Worm (Caenorhabditis elegans) whole organism, late embryonic: ENCODE data around the gene nhr-157.

Experiments used
- C38D4.7 ChIP-seq: fragments of 200-800 bp; sonication (Bioruptor generic); optimal IDR thresholded peaks from 2 replicates; lab custom pipeline; 2018; ENCODE audit warnings: mild to moderate bottlenecking, missing genetic modification characterization, moderate library complexity, missing compliant biosample characterization
- K02D7.2 ChIP-seq: sonication (generic microtip); optimal IDR thresholded peaks from 2 replicates; lab custom pipeline; 2017; ENCODE audit warnings: mild to moderate bottlenecking, missing genetic modification characterization, missing compliant biosample characterization
- K09A11.1 ChIP-seq: sonication (generic microtip); optimal IDR thresholded peaks from 2 replicates; lab custom pipeline; 2017; ENCODE audit warnings: antibody characterized with exemption, mild to moderate bottlenecking, missing genetic modification characterization, missing compliant biosample characterization; ENCODE audit not compliant: insufficient read depth
- T23F11.4 ChIP-seq: fragments of 200-800 bp; sonication (Bioruptor generic); optimal IDR thresholded peaks from 2 replicates; lab custom pipeline; 2018; ENCODE audit warnings: mild to moderate bottlenecking, missing genetic modification characterization, missing compliant biosample characterization
- ceh-19 ChIP-seq: fragments of 200-800 bp; sonication (Bioruptor generic); optimal IDR thresholded peaks from 2 replicates; lab custom pipeline; 2018; ENCODE audit warnings: mild to moderate bottlenecking, missing genetic modification characterization, missing compliant biosample characterization
- ceh-2 ChIP-seq: sonication (generic microtip); optimal IDR thresholded peaks from 2 replicates; lab custom pipeline; 2016; ENCODE audit warnings: missing genotype, missing genetic modification characterization, missing compliant biosample characterization
- ceh-34 ChIP-seq: sonication (generic microtip); optimal IDR thresholded peaks from 2 replicates; lab custom pipeline; 2016; ENCODE audit warnings: mild to moderate bottlenecking, missing genetic modification characterization, missing compliant biosample characterization
- ceh-45 ChIP-seq: fragments of 200-800 bp; sonication (Bioruptor generic); IDR thresholded peaks from 2 replicates; pipeline ENCODE4 v1.3.6; 2022; ENCODE audit warnings: missing genetic modification reagents, missing genetic modification characterization, missing compliant biosample characterization
- ceh-6 ChIP-seq: fragments of 200-800 bp; sonication (Bioruptor generic); optimal IDR thresholded peaks from 2 replicates; lab custom pipeline; 2018; ENCODE audit warnings: mild to moderate bottlenecking, missing genetic modification characterization, missing compliant biosample characterization
- ceh-9 ChIP-seq: sonication (generic microtip); optimal IDR thresholded peaks from 2 replicates; lab custom pipeline; 2016; ENCODE audit warnings: mild to moderate bottlenecking, missing genetic modification characterization, inconsistent platforms, missing compliant biosample characterization
- dve-1 ChIP-seq: sonication (generic microtip); optimal IDR thresholded peaks from 2 replicates; lab custom pipeline; 2017; ENCODE audit warnings: antibody characterized with exemption, mild to moderate bottlenecking, missing genetic modification characterization, missing compliant biosample characterization
- elt-2 ChIP-seq: sonication (generic microtip); optimal IDR thresholded peaks from 2 replicates; lab custom pipeline; 2016; ENCODE audit warnings: missing genetic modification reagents, missing genetic modification characterization, missing compliant biosample characterization
- elt-4 ChIP-seq: sonication (generic microtip); optimal IDR thresholded peaks from 2 replicates; lab custom pipeline; 2016; ENCODE audit warnings: missing genetic modification characterization, missing compliant biosample characterization
- eyg-1 ChIP-seq: sonication (generic microtip); optimal IDR thresholded peaks from 2 replicates; lab custom pipeline; 2016; ENCODE audit warnings: missing genotype, missing genetic modification characterization, missing compliant biosample characterization
- fkh-10 ChIP-seq: fragments of 150-350 bp; optimal IDR thresholded peaks from 2 replicates; lab custom pipeline; 2014; ENCODE audit warnings: missing biosample characterization, missing genetic modification reagents, missing genetic modification characterization
- hlh-15 ChIP-seq: sonication (generic microtip); optimal IDR thresholded peaks from 2 replicates; lab custom pipeline; 2016; ENCODE audit warnings: missing genetic modification characterization, missing compliant biosample characterization
- hlh-6 ChIP-seq: sonication (generic microtip); optimal IDR thresholded peaks from 2 replicates; lab custom pipeline; 2016; ENCODE audit warnings: missing genotype, missing genetic modification characterization, missing compliant biosample characterization
- hlh-8 ChIP-seq: sonication (generic microtip); optimal IDR thresholded peaks from 2 replicates; lab custom pipeline; 2016; ENCODE audit warnings: missing genotype, missing genetic modification characterization, missing compliant biosample characterization
- lin-11 ChIP-seq: fragments of 200-800 bp; sonication (Bioruptor generic); optimal IDR thresholded peaks from 2 replicates; lab custom pipeline; 2018; ENCODE audit warnings: mild to moderate bottlenecking, missing genetic modification characterization, missing compliant biosample characterization
- mec-3 ChIP-seq: sonication (generic microtip); optimal IDR thresholded peaks from 2 replicates; lab custom pipeline; 2016; ENCODE audit warnings: borderline replicate concordance, missing genetic modification characterization, missing compliant biosample characterization
- nhr-232 ChIP-seq: sonication (generic microtip); optimal IDR thresholded peaks from 2 replicates; lab custom pipeline; 2016; ENCODE audit warnings: missing genetic modification characterization, missing compliant biosample characterization
- npax-4 ChIP-seq: sonication (generic microtip); optimal IDR thresholded peaks from 2 replicates; lab custom pipeline; 2016; ENCODE audit warnings: missing genetic modification characterization, missing compliant biosample characterization
- pag-3 ChIP-seq: sonication (generic microtip); optimal IDR thresholded peaks from 2 replicates; lab custom pipeline; 2016; ENCODE audit warnings: missing compliant biosample characterization, missing genetic modification characterization, borderline replicate concordance
- pax-1 ChIP-seq: fragments of 150-350 bp; optimal IDR thresholded peaks from 2 replicates; lab custom pipeline; 2014; ENCODE audit warnings: missing biosample characterization, missing genetic modification characterization
- pha-4 ChIP-seq: fragments of 150-350 bp; optimal IDR thresholded peaks from 2 replicates; lab custom pipeline; 2018; ENCODE audit warnings: missing biosample characterization, missing genetic modification reagents, missing genetic modification characterization
- rnt-1 ChIP-seq: sonication (generic microtip); optimal IDR thresholded peaks from 2 replicates; lab custom pipeline; 2016; ENCODE audit warnings: missing genetic modification characterization, missing compliant biosample characterization
- sdc-2 ChIP-seq: sonication (generic microtip); optimal IDR thresholded peaks from 2 replicates; lab custom pipeline; 2016; ENCODE audit warnings: missing genotype, missing genetic modification characterization, missing compliant biosample characterization
- sox-2 ChIP-seq: fragments of 200-800 bp; sonication (Bioruptor generic); IDR thresholded peaks from 2 replicates; pipeline ENCODE4 v1.3.6; 2022; ENCODE audit warnings: missing genetic modification reagents, missing genetic modification characterization, missing compliant biosample characterization
- sox-4 ChIP-seq: sonication (generic microtip); optimal IDR thresholded peaks from 2 replicates; lab custom pipeline; 2017; ENCODE audit warnings: mild to moderate bottlenecking, missing genetic modification characterization, inconsistent platforms, missing compliant biosample characterization
- syd-9 ChIP-seq: sonication (generic microtip); optimal IDR thresholded peaks from 2 replicates; lab custom pipeline; 2016; ENCODE audit warnings: mild to moderate bottlenecking, missing genetic modification characterization, moderate library complexity, missing compliant biosample characterization
- tbx-2 ChIP-seq: sonication (generic microtip); optimal IDR thresholded peaks from 2 replicates; lab custom pipeline; 2016; ENCODE audit warnings: missing genetic modification characterization, missing compliant biosample characterization
- tbx-7 ChIP-seq: sonication (generic microtip); optimal IDR thresholded peaks from 2 replicates; lab custom pipeline; 2016; ENCODE audit warnings: missing genotype, missing genetic modification characterization, missing compliant biosample characterization
- ttx-3 ChIP-seq: sonication (generic microtip); optimal IDR thresholded peaks from 2 replicates; lab custom pipeline; 2016; ENCODE audit warnings: missing genetic modification reagents, missing genetic modification characterization, missing compliant biosample characterization
- unc-42 ChIP-seq: sonication (generic microtip); optimal IDR thresholded peaks from 2 replicates; lab custom pipeline; 2016; ENCODE audit warnings: missing genotype, missing genetic modification characterization, missing compliant biosample characterization
- zip-5 ChIP-seq: sonication (generic microtip); optimal IDR thresholded peaks from 2 replicates; lab custom pipeline; 2016; ENCODE audit warnings: missing genetic modification characterization, missing compliant biosample characterization

nhr-157 gene

DNA sequence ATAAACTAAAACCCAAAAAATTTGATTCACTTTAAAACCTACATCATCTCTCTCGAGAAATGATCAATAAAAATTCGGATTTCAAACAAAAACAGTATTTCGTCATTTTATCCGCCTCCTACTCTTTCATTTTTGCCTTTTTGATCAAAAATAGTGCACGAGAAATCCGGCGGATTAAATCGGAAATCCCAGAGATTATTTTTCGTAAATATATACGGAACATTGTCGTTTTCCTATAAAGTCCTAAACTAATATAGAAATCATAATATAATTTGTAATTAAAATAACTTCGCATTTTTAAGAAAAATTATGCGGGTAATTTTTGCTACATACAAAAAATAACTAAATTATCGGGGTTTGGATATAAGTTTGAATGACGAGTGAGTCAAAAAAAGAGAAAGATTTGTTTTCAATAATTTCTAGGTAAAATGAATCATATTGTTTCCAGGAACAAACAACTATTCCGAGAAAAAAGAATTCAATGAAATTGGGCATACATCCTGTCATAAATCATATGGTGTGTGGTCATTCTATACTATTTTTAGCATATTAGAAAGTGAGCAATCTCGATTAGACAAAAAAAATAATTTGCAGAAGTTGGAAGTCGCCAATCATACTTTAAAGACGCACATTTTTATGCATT lies 5.4 kb upstream of the nhr-157 start, which contains the start of gene nhr-158:
Gene nhr-158, minus strand, starts transcription at position 51 of the 643 bp plus-strand sequence.
- TF ChIP-seq rnt-1 (tag; lab: Kevin White, UChicago): no peak
- TF ChIP-seq fkh-10 (GFP tag; lab: Kevin White, UChicago): no peak
- TF ChIP-seq lin-11 (tag; lab: Kevin White, UChicago): no peak
- TF ChIP-seq ceh-6 (GFP tag; lab: Kevin White, UChicago): no peak
- TF ChIP-seq pag-3 (tag; lab: Kevin White, UChicago): no peak
- no peak for TF ChIP-seq ttx-3 (tag; lab: Kevin White, UChicago)
- TF ChIP-seq nhr-232 (tag; lab: Kevin White, UChicago): no peak
- TF ChIP-seq syd-9: no peak
- no peak for TF ChIP-seq unc-42 (tag; lab: Kevin White, UChicago)
- no peak for TF ChIP-seq tbx-7 (tag; lab: Kevin White, UChicago)

DNA sequence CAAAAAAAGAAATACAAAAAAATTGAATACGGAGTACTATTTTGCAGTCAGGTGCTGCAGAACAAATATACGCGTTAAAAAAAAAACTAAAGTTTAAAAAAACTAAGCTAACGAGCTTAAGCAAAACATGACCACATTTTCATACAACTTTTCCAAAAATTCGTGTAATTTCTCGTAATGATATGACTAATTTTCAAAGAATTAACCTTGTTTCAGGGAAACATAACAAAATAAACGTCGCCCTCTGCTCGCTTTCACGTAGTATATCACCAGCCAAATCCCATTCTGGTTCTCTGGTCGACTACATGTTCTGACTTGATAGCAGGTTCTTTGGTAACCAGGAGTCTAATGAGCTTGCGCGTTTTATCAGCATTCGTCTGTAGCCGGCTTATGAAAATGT lies 1.6 kb upstream of the nhr-157 start:
- TF ChIP-seq C38D4.7 (GFP tag; lab: Kevin White, UChicago) (no peak), ceh-9 (tag; lab: Kevin White, UChicago) (no peak), lin-11 (tag; lab: Kevin White, UChicago) (no peak), unc-42 (tag; lab: Kevin White, UChicago) (no peak), dve-1 (tag; lab: Kevin White, UChicago) (no peak), zip-5 (tag; lab: Kevin White, UChicago) (no peak), ceh-45 (GFP tag; lab: Robert Waterston, UW) (no peak)

DNA sequence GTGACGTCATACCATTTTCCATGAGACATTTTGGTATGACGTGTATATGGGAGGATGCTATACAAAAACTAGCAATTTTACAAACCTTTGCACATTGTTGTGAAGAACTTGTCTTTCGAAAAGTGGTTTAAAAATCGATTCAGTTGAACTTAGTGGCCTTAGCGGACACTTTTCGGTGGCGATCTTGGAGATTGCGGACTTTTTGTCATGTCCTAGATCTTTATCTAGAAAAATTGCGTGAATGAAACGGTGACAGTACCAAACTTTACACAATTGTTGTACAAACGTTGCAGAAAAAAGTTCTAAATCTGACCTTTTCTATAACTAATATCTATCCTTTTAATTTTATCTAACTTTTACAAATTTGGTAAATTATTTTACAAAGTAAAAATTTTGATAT lies 3.5 kb downstream of the nhr-157 start:
- no peak for TF ChIP-seq mec-3 (tag; lab: Kevin White, UChicago)
- TF ChIP-seq syd-9: no peak
- no peak for TF ChIP-seq elt-4 (tag; lab: Kevin White, UChicago)
- no peak for TF ChIP-seq sdc-2 (tag; lab: Kevin White, UChicago)
- no peak for TF ChIP-seq tbx-2 (tag; lab: Kevin White, UChicago)
- TF ChIP-seq sox-2 (GFP tag; lab: Robert Waterston, UW): no peak
- TF ChIP-seq npax-4 (tag; lab: Kevin White, UChicago): no peak
- TF ChIP-seq hlh-15 (tag; lab: Kevin White, UChicago): no peak

DNA sequence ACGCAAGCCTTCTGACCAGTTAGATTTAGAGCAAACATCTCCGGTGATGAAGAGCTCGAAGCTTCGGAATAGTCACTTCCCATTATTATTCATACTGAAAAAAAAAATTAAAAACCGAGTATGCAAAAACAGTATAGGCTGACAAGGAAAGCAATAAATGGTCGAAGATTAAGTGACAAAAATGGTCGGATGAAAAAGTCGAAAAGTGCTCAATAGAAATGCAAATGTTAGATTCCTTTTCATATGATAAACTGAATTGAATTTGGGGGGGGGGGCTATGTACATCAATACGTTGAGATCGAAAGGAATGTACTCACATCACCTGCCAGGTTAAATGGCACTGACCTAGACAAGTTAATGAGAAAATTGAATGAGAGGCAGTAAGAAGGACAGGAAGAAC lies 6.0 kb downstream of the nhr-157 start, which contains the start of gene nhr-187:
Gene nhr-187, minus strand, starts transcription at position 101 of the 400 bp plus-strand sequence.
- TF ChIP-seq T23F11.4 (GFP tag; lab: Kevin White, UChicago) (no peak), pax-1 (no peak), ceh-19 (GFP tag; lab: Kevin White, UChicago) (no peak), ceh-9 (tag; lab: Kevin White, UChicago) (no peak), npax-4 (tag; lab: Kevin White, UChicago) (no peak), lin-11 (tag; lab: Kevin White, UChicago) (no peak), K02D7.2 (tag; lab: Kevin White, UChicago) (no peak), pha-4 (tag; lab: Kevin White, UChicago) (no peak)

DNA sequence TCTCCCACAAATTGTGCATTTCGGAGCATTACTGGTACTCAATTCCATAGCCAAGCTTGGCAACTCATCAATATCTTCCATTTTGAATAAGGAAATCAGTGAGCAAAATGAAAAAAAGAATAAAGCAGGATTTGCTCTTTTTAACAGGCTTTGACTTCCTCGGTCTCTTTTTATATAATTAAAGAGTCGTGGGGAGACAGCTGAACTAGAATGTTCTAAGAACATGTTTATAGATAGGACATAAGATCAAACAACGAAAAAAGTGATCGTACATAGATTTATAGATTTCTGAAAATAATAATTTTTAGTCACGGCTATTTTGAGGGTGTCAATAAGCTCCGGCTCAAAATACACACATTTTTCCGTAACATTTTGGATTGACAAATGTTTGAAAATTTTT lies 8.7 kb downstream of the nhr-157 start, which contains the start of gene nhr-189:
Gene nhr-189, minus strand, starts transcription at position 121 of the 400 bp plus-strand sequence.
- TF ChIP-seq ceh-34 (tag; lab: Kevin White, UChicago) (no peak), ceh-6 (GFP tag; lab: Kevin White, UChicago) (no peak), elt-2 (tag; lab: Kevin White, UChicago) (no peak), mec-3 (tag; lab: Kevin White, UChicago) (no peak), ceh-2 (tag; lab: Kevin White, UChicago) (no peak), hlh-8 (tag; lab: Kevin White, UChicago) (no peak), pha-4 (tag; lab: Kevin White, UChicago) (no peak), zip-5 (tag; lab: Kevin White, UChicago) (no peak), ttx-3 (tag; lab: Kevin White, UChicago) (no peak), sox-2 (GFP tag; lab: Robert Waterston, UW) (no peak), pag-3 (tag; lab: Kevin White, UChicago) (no peak), sox-4 (tag; lab: Kevin White, UChicago) (no peak), eyg-1 (no peak), K09A11.1 (tag; lab: Kevin White, UChicago) (no peak), hlh-6 (tag; lab: Kevin White, UChicago) (no peak)
